Fruit fly (Drosophila melanogaster): ENCODE data around the gene CG44325.

- TF ChIP-seq psq (GFP tag; optimal IDR thresholded peaks at IDR 0.05), result no peak
- TF ChIP-seq dl (GFP tag; optimal IDR thresholded peaks at IDR 0.05; ENCODE audit: insufficient read depth in 1 of 2, partially characterized antibody in 2 of 2), result no peak
- no peak for TF ChIP-seq lola (GFP tag; optimal IDR thresholded peaks at IDR 0.05)
- no peak for TF ChIP-seq Abd-B (GFP tag; optimal IDR thresholded peaks at IDR 0.05)
- no peak for TF ChIP-seq N (GFP tag; optimal IDR thresholded peaks at IDR 0.05)
- TF ChIP-seq Dif (GFP tag; optimal IDR thresholded peaks at IDR 0.05; ENCODE audit: partially characterized antibody), result no peak
- no peak for TF ChIP-seq woc (GFP tag; optimal IDR thresholded peaks at IDR 0.05)
These were observed 34.4 kb downstream of the CG44325 start for dm6 chrX:9043711-9044505.
